Worm (Caenorhabditis elegans): ENCODE measurements around the gene K12B6.11.

- TF ChIP-seq sdc-2 (tag; optimal IDR thresholded peaks at IDR 0.05) (no peak), K02D7.2 (tag; optimal IDR thresholded peaks at IDR 0.05) (no peak), ztf-16 (tag; optimal IDR thresholded peaks at IDR 0.05) (no peak), odd-2 (tag; optimal IDR thresholded peaks at IDR 0.05) (no peak), hlh-30 (tag; optimal IDR thresholded peaks at IDR 0.05; ENCODE audit: insufficient read depth) (no peak)
These were observed 46.5 kb downstream of the K12B6.11 start for ce11 chrV:6335226-6335625.
